Fruit fly (Drosophila melanogaster): ENCODE data around the gene CG12379.

DNA sequence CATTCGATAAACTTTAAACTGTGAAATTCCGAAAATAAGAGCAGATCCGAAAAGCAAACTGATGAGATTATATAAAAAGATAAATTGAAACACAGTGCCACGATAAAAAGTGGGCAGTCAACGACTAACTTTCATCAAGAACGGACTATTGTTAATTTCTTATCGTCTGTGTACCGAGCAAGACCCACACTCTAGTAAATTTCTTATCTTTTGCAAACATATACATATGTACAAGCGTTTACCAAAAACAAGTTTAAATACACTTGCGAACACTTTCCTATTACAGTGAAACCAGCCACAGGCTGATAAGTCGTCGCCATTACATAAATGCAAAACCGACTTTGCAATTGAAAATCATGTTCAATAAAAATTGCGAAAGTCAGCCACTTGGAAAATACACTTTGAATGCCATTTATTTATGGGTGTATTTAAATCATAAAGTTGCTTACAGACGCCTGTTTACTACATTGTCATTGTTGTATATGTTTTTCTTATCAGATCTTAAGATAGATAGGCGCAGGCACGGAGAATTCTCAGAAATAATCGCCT, 25.0 kb upstream of the CG12379 start:
- TF ChIP-seq pad (GFP tag; optimal IDR thresholded peaks at IDR 0.05) (no peak), ovo (GFP tag; optimal IDR thresholded peaks at IDR 0.05) (no peak), Clk (GFP tag; optimal IDR thresholded peaks at IDR 0.05) (no peak), cic (GFP tag; optimal IDR thresholded peaks at IDR 0.05) (peak; percentile 26), CG12768 (GFP tag; optimal IDR thresholded peaks at IDR 0.05) (no peak), cnc (optimal IDR thresholded peaks at IDR 0.05) (no peak), kay (GFP tag; ENCODE audit: borderline replicate concordance) (peak; percentile 47), CG11617 (GFP tag; optimal IDR thresholded peaks at IDR 0.05) (no peak), CG5204 (GFP tag; optimal IDR thresholded peaks at IDR 0.05) (no peak), CG7101 (tag; optimal IDR thresholded peaks at IDR 0.05) (peak; percentile 32), tj (GFP tag; optimal IDR thresholded peaks at IDR 0.05) (no peak)

Data from whole organism, adult.